Worm (Caenorhabditis elegans) whole organism, late embryonic: ENCODE data around the gene str-25.

Experiments
- ama-1 ChIP-seq: fragments of 150-350 bp; optimal IDR thresholded peaks from 2 replicates; lab custom pipeline; 2014
- ceh-19 ChIP-seq: fragments of 200-800 bp; sonication (Bioruptor generic); optimal IDR thresholded peaks from 2 replicates; lab custom pipeline; 2018; ENCODE audit warnings: mild to moderate bottlenecking, missing genetic modification characterization, missing compliant biosample characterization
- ceh-48 ChIP-seq: sonication (generic microtip); optimal IDR thresholded peaks from 2 replicates; lab custom pipeline; 2016; ENCODE audit warnings: missing genetic modification characterization, inconsistent platforms, missing compliant biosample characterization
- elt-2 ChIP-seq: sonication (generic microtip); optimal IDR thresholded peaks from 2 replicates; lab custom pipeline; 2016; ENCODE audit warnings: missing genetic modification reagents, missing genetic modification characterization, missing compliant biosample characterization
- fkh-10 ChIP-seq: fragments of 150-350 bp; optimal IDR thresholded peaks from 2 replicates; lab custom pipeline; 2014; ENCODE audit warnings: missing biosample characterization, missing genetic modification reagents, missing genetic modification characterization
- nhr-232 ChIP-seq: sonication (generic microtip); optimal IDR thresholded peaks from 2 replicates; lab custom pipeline; 2016; ENCODE audit warnings: missing genetic modification characterization, missing compliant biosample characterization
- pha-4 ChIP-seq: fragments of 150-350 bp; optimal IDR thresholded peaks from 2 replicates; lab custom pipeline; 2018; ENCODE audit warnings: missing biosample characterization, missing genetic modification reagents, missing genetic modification characterization
- unc-86 ChIP-seq: sonication (generic microtip); optimal IDR thresholded peaks from 2 replicates; lab custom pipeline; 2016; ENCODE audit warnings: missing genetic modification characterization, missing compliant biosample characterization

DNA sequence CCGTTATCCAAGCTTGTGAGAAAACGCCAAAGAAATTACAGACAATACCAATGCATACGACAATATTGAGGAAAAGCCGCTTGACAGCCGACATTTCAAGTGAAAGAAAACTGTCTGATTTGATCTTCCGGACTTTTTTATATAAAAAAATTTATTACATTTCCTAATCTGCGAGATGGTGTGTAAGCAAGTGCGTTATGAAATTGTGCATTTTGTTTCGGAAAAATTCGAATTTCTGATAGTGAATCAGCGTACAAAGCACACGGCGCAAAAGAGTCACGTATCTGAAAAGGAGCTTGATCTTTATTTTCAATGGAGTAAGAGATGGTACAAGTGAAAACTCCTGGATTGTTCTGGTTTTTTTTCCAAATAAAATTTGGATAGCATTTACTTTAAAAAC, 25.6 kb downstream of the str-25 start, which contains the start of gene clc-32:
- TF ChIP-seq nhr-232, result no peak
- no peak for TF ChIP-seq ceh-19 (GFP tag; lab: Kevin White, UChicago)
- no peak for TF ChIP-seq ceh-48 (tag; lab: Kevin White, UChicago)
- no peak for TF ChIP-seq elt-2 (tag; lab: Kevin White, UChicago)
- TF ChIP-seq unc-86, result no peak
- TF ChIP-seq fkh-10 (GFP tag; lab: Kevin White, UChicago), result no peak
- no peak for TF ChIP-seq ama-1 (lab: Kevin White, UChicago)
- no peak for TF ChIP-seq pha-4
